Fruit fly (Drosophila melanogaster) Kc167 (cell line): ENCODE data around the gene Sfp96F.

ENCODE experiments used
- Sin3A ChIP-seq: fragments of >200 bp; optimal IDR thresholded peaks from 2 replicates; lab custom pipeline; 2018; ENCODE audit warnings: missing external identifiers
- insv ChIP-seq: fragments of >200 bp; optimal IDR thresholded peaks from 3 replicates; lab custom pipeline; 2018; ENCODE audit warnings: missing external identifiers

dm6 chr3R:25855594-25856305, 25.7 kb upstream of the Sfp96F start, which contains the start of gene CG5890:
- TF ChIP-seq Sin3A, result no peak
- no peak for TF ChIP-seq insv (lab: Kevin White, UChicago)
